Fruit fly (Drosophila melanogaster): ENCODE data around the gene CG12147.

The CG12147 gene

dm6 chr3R:5412987-5413386 lies 14.1 kb downstream of the CG12147 start:
- TF ChIP-seq sv (GFP tag; optimal IDR thresholded peaks at IDR 0.05) (peak; percentile 21), foxo (GFP tag; optimal IDR thresholded peaks at IDR 0.05) (no peak), pan (optimal IDR thresholded peaks at IDR 0.05) (no peak), CG9705 (GFP tag; optimal IDR thresholded peaks at IDR 0.05) (no peak), br (GFP tag; optimal IDR thresholded peaks at IDR 0.05) (no peak)

dm6 chr3R:5412306-5412705 lies 14.8 kb downstream of the CG12147 start, which contains the start of gene Orco:
Gene Orco (minus strand): TSS chr3R:5412406.
- no peak for TF ChIP-seq Hnf4 (GFP tag; optimal IDR thresholded peaks at IDR 0.05)
- no peak for TF ChIP-seq woc (GFP tag; optimal IDR thresholded peaks at IDR 0.05)

dm6 chr3R:5403963-5404362 lies 23.1 kb downstream of the CG12147 start, which contains the start of gene CG2663:
Gene CG2663 (minus strand): TSS chr3R:5404135.
- TF ChIP-seq foxo (GFP tag; optimal IDR thresholded peaks at IDR 0.05) (no peak), dmrt93B (GFP tag; optimal IDR thresholded peaks at IDR 0.05) (no peak), brk (GFP tag; optimal IDR thresholded peaks at IDR 0.05) (no peak), fru (GFP tag; optimal IDR thresholded peaks at IDR 0.05) (no peak), dsf (GFP tag; optimal IDR thresholded peaks at IDR 0.05; ENCODE audit: borderline replicate concordance) (no peak), HLH106 (tag; optimal IDR thresholded peaks at IDR 0.05) (no peak), tai (GFP tag; optimal IDR thresholded peaks at IDR 0.05) (no peak), rgr (GFP tag; optimal IDR thresholded peaks at IDR 0.05) (no peak), Mio (GFP tag; optimal IDR thresholded peaks at IDR 0.05) (no peak), Rel (GFP tag; optimal IDR thresholded peaks at IDR 0.05) (no peak), Rel (tag; optimal IDR thresholded peaks at IDR 0.05) (no peak)

- no peak for TF ChIP-seq h (GFP tag; optimal IDR thresholded peaks at IDR 0.05)
- no peak for TF ChIP-seq Mio (GFP tag; optimal IDR thresholded peaks at IDR 0.05)
- no peak for TF ChIP-seq psq (GFP tag; optimal IDR thresholded peaks at IDR 0.05)
- no peak for TF ChIP-seq Dif (GFP tag; optimal IDR thresholded peaks at IDR 0.05; ENCODE audit: partially characterized antibody)
- no peak for TF ChIP-seq dl (GFP tag; optimal IDR thresholded peaks at IDR 0.05; ENCODE audit: insufficient read depth in 1 of 2, partially characterized antibody in 2 of 2)
- no peak for TF ChIP-seq CG32264 (GFP tag; optimal IDR thresholded peaks at IDR 0.05)
- TF ChIP-seq Hr78 (GFP tag; optimal IDR thresholded peaks at IDR 0.05): no peak
- no peak for TF ChIP-seq OdsH (GFP tag; optimal IDR thresholded peaks at IDR 0.05)
- TF ChIP-seq Dfd (GFP tag; optimal IDR thresholded peaks at IDR 0.05): no peak
- no peak for TF ChIP-seq br (GFP tag; optimal IDR thresholded peaks at IDR 0.05)
Measured at dm6 chr3R:5399096-5399495, 28.0 kb downstream of the CG12147 start, which contains the start of gene Or83a. Gene Or83a (minus strand): TSS chr3R:5399196.

- TF ChIP-seq rgr (GFP tag; optimal IDR thresholded peaks at IDR 0.05): no peak
- TF ChIP-seq HLH106 (tag; optimal IDR thresholded peaks at IDR 0.05): no peak
- TF ChIP-seq dsf (GFP tag; optimal IDR thresholded peaks at IDR 0.05; ENCODE audit: borderline replicate concordance): no peak
- TF ChIP-seq dmrt93B (GFP tag; optimal IDR thresholded peaks at IDR 0.05): no peak
- no peak for TF ChIP-seq ey (GFP tag; optimal IDR thresholded peaks at IDR 0.05)
- no peak for TF ChIP-seq Sp1 (GFP tag; optimal IDR thresholded peaks at IDR 0.05)
- no peak for TF ChIP-seq psq (GFP tag; optimal IDR thresholded peaks at IDR 0.05)
- no peak for TF ChIP-seq Dif (GFP tag; optimal IDR thresholded peaks at IDR 0.05; ENCODE audit: partially characterized antibody)
- no peak for TF ChIP-seq sage (GFP tag; optimal IDR thresholded peaks at IDR 0.05)
- TF ChIP-seq Hnf4 (GFP tag; optimal IDR thresholded peaks at IDR 0.05): no peak
- TF ChIP-seq jim (GFP tag; optimal IDR thresholded peaks at IDR 0.05): no peak
- no peak for TF ChIP-seq N (GFP tag; optimal IDR thresholded peaks at IDR 0.05)
- TF ChIP-seq CG32264 (GFP tag; optimal IDR thresholded peaks at IDR 0.05): no peak
Measured at dm6 chr3R:5395210-5395609, 31.8 kb downstream of the CG12147 start.

- TF ChIP-seq h (GFP tag; optimal IDR thresholded peaks at IDR 0.05) (peak; percentile 18), CG9705 (GFP tag; optimal IDR thresholded peaks at IDR 0.05) (peak; percentile 12), OdsH (GFP tag; optimal IDR thresholded peaks at IDR 0.05) (peak; percentile 12), lola (GFP tag; optimal IDR thresholded peaks at IDR 0.05) (no peak), HLH106 (tag; optimal IDR thresholded peaks at IDR 0.05) (peak; percentile 8), foxo (GFP tag; optimal IDR thresholded peaks at IDR 0.05) (no peak), Myc (optimal IDR thresholded peaks at IDR 0.05) (no peak), N (GFP tag; optimal IDR thresholded peaks at IDR 0.05) (no peak)
Measured at dm6 chr3R:5393742-5394391, 33.2 kb downstream of the CG12147 start, which contains the start of gene CG1172. Gene CG1172 (plus strand): TSS chr3R:5393922.
